Worm (Caenorhabditis elegans) whole organism, L4/young adult: Measurements from ENCODE around the gene srlf-27.

Experiments
- W03F9.2 ChIP-seq: fragments of 150-350 bp; optimal IDR thresholded peaks from 2 replicates; lab custom pipeline; 2014; ENCODE audit warnings: missing biosample characterization, missing genetic modification characterization
- dao-5 ChIP-seq: sonication (generic microtip); optimal IDR thresholded peaks from 2 replicates; lab custom pipeline; 2016; ENCODE audit warnings: missing genotype, missing genetic modification characterization, moderate library complexity, missing compliant biosample characterization
- him-1 ChIP-seq: sonication (generic microtip); optimal IDR thresholded peaks from 2 replicates; lab custom pipeline; 2016; ENCODE audit warnings: missing genotype, missing genetic modification reagents, missing genetic modification characterization, missing compliant biosample characterization

- TF ChIP-seq W03F9.2 (tag; lab: Kevin White, UChicago) = no peak
- no peak for TF ChIP-seq him-1 (tag; lab: Kevin White, UChicago)
- TF ChIP-seq dao-5 (tag; lab: Kevin White, UChicago) = no peak
Measured at ce11 chrIV:14658927-14659326, 21.4 kb downstream of the srlf-27 start.
